Comparison of ENCODE assay signal across 3 worm cellular contexts in genomic region chrIII:5018116-5018689, ce11.
A peak's percentile ranks its signal among the peaks of the same experiment; 100 is the strongest.
TF ChIP-seq lines count a peak whose summit lies in the region.

TSS of gene wip-1 (plus strand) at chrIII:5018639.

TF ChIP-seq in whole organism, L1 larva, 84 proteins besides CTCF, POLR2A, EP300 and RAD21 (continued from another document and continues in another):
- TF ChIP-seq mef-2 (tag; optimal IDR thresholded peaks at IDR 0.05; lab: Kevin White, UChicago) (peak; percentile 92), unc-98 (GFP tag; IDR thresholded peaks at IDR 0.05; lab: Robert Waterston, UW) (peak; percentile 19; the same call in 1 of the 2 replicates), mep-1 (tag; optimal IDR thresholded peaks at IDR 0.05; lab: Kevin White, UChicago) (peak; percentile 99), ama-1 (optimal IDR thresholded peaks at IDR 0.05; lab: Kevin White, UChicago) (peak; percentile 73), tbx-2 (tag; optimal IDR thresholded peaks at IDR 0.05; lab: Kevin White, UChicago) (peak; percentile 99), ztf-4 (tag; optimal IDR thresholded peaks at IDR 0.05; lab: Kevin White, UChicago) (peak; percentile 98), zip-4 (GFP tag; optimal IDR thresholded peaks at IDR 0.05; lab: Kevin White, UChicago) (peak; percentile 88), nhr-12 (tag; optimal IDR thresholded peaks at IDR 0.05; lab: Kevin White, UChicago) (peak; percentile 11), skn-1 (tag; optimal IDR thresholded peaks at IDR 0.05; lab: Kevin White, UChicago) (peak; percentile 94), lin-39 (tag; optimal IDR thresholded peaks at IDR 0.05; lab: Kevin White, UChicago) (peak; percentile 86), lin-13 (GFP tag; optimal IDR thresholded peaks at IDR 0.05; lab: Kevin White, UChicago) (peak; percentile 98), nhr-20 (tag; optimal IDR thresholded peaks at IDR 0.05; lab: Kevin White, UChicago) (peak; percentile 99), ceh-63 (GFP tag; optimal IDR thresholded peaks at IDR 0.05; lab: Kevin White, UChicago) (no peak), Y116A8C.19 (tag; optimal IDR thresholded peaks at IDR 0.05; lab: Kevin White, UChicago; ENCODE audit: borderline replicate concordance) (no peak), isw-1 (GFP tag; IDR thresholded peaks at IDR 0.05; lab: Robert Waterston, UW) (peak; percentile 97), elt-3 (tag; optimal IDR thresholded peaks at IDR 0.05; lab: Kevin White, UChicago) (peak in 5 of 6 experiments; percentile 48 to 96 (median 90)), vab-15 (tag; optimal IDR thresholded peaks at IDR 0.05; lab: Kevin White, UChicago) (peak; percentile 76), nhr-47 (tag; optimal IDR thresholded peaks at IDR 0.05; lab: Kevin White, UChicago) (peak; percentile 99), aly-2 (tag; optimal IDR thresholded peaks at IDR 0.05; lab: Kevin White, UChicago) (peak; percentile 88), egl-13 (tag; optimal IDR thresholded peaks at IDR 0.05; lab: Kevin White, UChicago) (peak; percentile 95), lsy-2 (tag; optimal IDR thresholded peaks at IDR 0.05; lab: Kevin White, UChicago) (peak; percentile 97), efl-3 (GFP tag; optimal IDR thresholded peaks at IDR 0.05; lab: Kevin White, UChicago) (peak; percentile 84), nhr-28 (tag; optimal IDR thresholded peaks at IDR 0.05; lab: Kevin White, UChicago) (no peak), jun-1 (tag; optimal IDR thresholded peaks at IDR 0.05; lab: Kevin White, UChicago) (peak; percentile 97), nhr-77 (tag; optimal IDR thresholded peaks at IDR 0.05; lab: Kevin White, UChicago) (peak; percentile 97), sox-4 (tag; optimal IDR thresholded peaks at IDR 0.05; lab: Kevin White, UChicago) (peak; percentile 93), unc-30 (tag; optimal IDR thresholded peaks at IDR 0.05; lab: Kevin White, UChicago) (no peak), aha-1 (tag; optimal IDR thresholded peaks at IDR 0.05; lab: Kevin White, UChicago) (peak; percentile 96), C04F5.9 (tag; optimal IDR thresholded peaks at IDR 0.05; lab: Kevin White, UChicago) (peak; percentile 95), unc-62 (GFP tag; optimal IDR thresholded peaks at IDR 0.05; lab: Kevin White, UChicago) (peak; percentile 23), lin-35 (GFP tag; optimal IDR thresholded peaks at IDR 0.05; lab: Kevin White, UChicago) (peak; percentile 95 to 96), dsc-1 (tag; optimal IDR thresholded peaks at IDR 0.05; lab: Kevin White, UChicago) (peak; percentile 98), ztf-11 (tag; optimal IDR thresholded peaks at IDR 0.05; lab: Kevin White, UChicago) (peak in 1 of 2 experiments; percentile 95), fkh-4 (tag; optimal IDR thresholded peaks at IDR 0.05; lab: Kevin White, UChicago; ENCODE audit: borderline replicate concordance) (peak; percentile 62), nhr-85 (tag; lab: Kevin White, UChicago) (peak; percentile 99), lin-14 (GFP tag; optimal IDR thresholded peaks at IDR 0.05; lab: Kevin White, UChicago) (peak; percentile 99), ceh-82 (tag; optimal IDR thresholded peaks at IDR 0.05; lab: Kevin White, UChicago) (peak; percentile 96 to 99 (median 97)), nhr-19 (GFP tag; conservative IDR thresholded peaks at IDR 0.05; lab: Robert Waterston, UW) (peak; percentile 98), hlh-4 (tag; optimal IDR thresholded peaks at IDR 0.05; lab: Kevin White, UChicago) (no peak), sptf-1 (tag; optimal IDR thresholded peaks at IDR 0.05; lab: Kevin White, UChicago) (no peak), rnt-1 (tag; optimal IDR thresholded peaks at IDR 0.05; lab: Kevin White, UChicago) (peak; percentile 98), sup-37 (GFP tag; optimal IDR thresholded peaks at IDR 0.05; lab: Kevin White, UChicago) (peak; percentile 93), fkh-10 (GFP tag; optimal IDR thresholded peaks at IDR 0.05; lab: Kevin White, UChicago) (peak; percentile 95)

TF ChIP-seq in whole organism, L3 larva, 47 proteins besides CTCF, POLR2A, EP300 and RAD21 (continued from another document):
- no peak for TF ChIP-seq nhr-67 (tag; optimal IDR thresholded peaks at IDR 0.05; lab: Kevin White, UChicago)
- peak; percentile 100 for TF ChIP-seq pha-4 (tag; optimal IDR thresholded peaks at IDR 0.05; lab: Kevin White, UChicago)
- TF ChIP-seq eor-1 (tag; optimal IDR thresholded peaks at IDR 0.05; lab: Kevin White, UChicago), result no peak
- TF ChIP-seq sea-2 (GFP tag; optimal IDR thresholded peaks at IDR 0.05; lab: Kevin White, UChicago), result no peak
- peak; percentile 98 for TF ChIP-seq hmg-11 (tag; optimal IDR thresholded peaks at IDR 0.05; lab: Kevin White, UChicago)
- peak; percentile 95 for TF ChIP-seq lin-15B (tag; optimal IDR thresholded peaks at IDR 0.05; lab: Kevin White, UChicago)
- TF ChIP-seq nfya-1 (tag; optimal IDR thresholded peaks at IDR 0.05; lab: Kevin White, UChicago; ENCODE audit: insufficient read depth), result peak; percentile 97
- TF ChIP-seq fkh-10 (GFP tag; optimal IDR thresholded peaks at IDR 0.05; lab: Kevin White, UChicago), result peak; percentile 91
- no peak for TF ChIP-seq fkh-2 (tag; optimal IDR thresholded peaks at IDR 0.05; lab: Kevin White, UChicago)
- TF ChIP-seq ama-1 (optimal IDR thresholded peaks at IDR 0.05; lab: Kevin White, UChicago), result peak; percentile 77
- peak; percentile 99 for TF ChIP-seq nhr-23 (tag; optimal IDR thresholded peaks at IDR 0.05; lab: Kevin White, UChicago)
- TF ChIP-seq unc-62 (GFP tag; optimal IDR thresholded peaks at IDR 0.05; lab: Kevin White, UChicago), result peak; percentile 60
- TF ChIP-seq tbx-2 (tag; optimal IDR thresholded peaks at IDR 0.05; lab: Kevin White, UChicago), result peak; percentile 95
- TF ChIP-seq egl-5 (tag; optimal IDR thresholded peaks at IDR 0.05; lab: Kevin White, UChicago), result peak; percentile 92
- no peak for TF ChIP-seq mml-1 (tag; optimal IDR thresholded peaks at IDR 0.05; lab: Kevin White, UChicago)
- TF ChIP-seq ztf-4 (tag; optimal IDR thresholded peaks at IDR 0.05; lab: Kevin White, UChicago), result peak; percentile 83
- TF ChIP-seq elt-2 (tag; optimal IDR thresholded peaks at IDR 0.05; lab: Kevin White, UChicago), result peak; percentile 93
- no peak for TF ChIP-seq ceh-9 (tag; optimal IDR thresholded peaks at IDR 0.05; lab: Kevin White, UChicago)
- peak; percentile 98 for TF ChIP-seq lsy-12 (tag; optimal IDR thresholded peaks at IDR 0.05; lab: Kevin White, UChicago)
- peak; percentile 90 for TF ChIP-seq pqm-1 (tag; optimal IDR thresholded peaks at IDR 0.05; lab: Kevin White, UChicago)
- TF ChIP-seq ZK546.5 (tag; optimal IDR thresholded peaks at IDR 0.05; lab: Kevin White, UChicago), result peak; percentile 60
- peak; percentile 82 for TF ChIP-seq fos-1 (tag; optimal IDR thresholded peaks at IDR 0.05; lab: Kevin White, UChicago)
- TF ChIP-seq lin-39 (tag; optimal IDR thresholded peaks at IDR 0.05; lab: Kevin White, UChicago), result peak; percentile 97
- TF ChIP-seq elt-3 (tag; optimal IDR thresholded peaks at IDR 0.05; lab: Kevin White, UChicago), result peak; percentile 5 to 73 (median 6)
- TF ChIP-seq zag-1 (tag; optimal IDR thresholded peaks at IDR 0.05; lab: Kevin White, UChicago), result peak; percentile 29
- no peak for TF ChIP-seq ztf-11 (tag; optimal IDR thresholded peaks at IDR 0.05; lab: Kevin White, UChicago)
- TF ChIP-seq nhr-237 (tag; optimal IDR thresholded peaks at IDR 0.05; lab: Kevin White, UChicago), result no peak
- TF ChIP-seq jun-1 (tag; optimal IDR thresholded peaks at IDR 0.05; lab: Kevin White, UChicago), result peak; percentile 97

TF ChIP-seq in whole organism, young adult, 124 proteins besides CTCF, POLR2A, EP300 and RAD21 (continued from another document and continues in another):
- TF ChIP-seq F55B11.4 (tag; optimal IDR thresholded peaks at IDR 0.05; lab: Kevin White, UChicago; ENCODE audit: borderline replicate concordance, insufficient read depth), result no peak
- TF ChIP-seq tlf-1 (GFP tag; optimal IDR thresholded peaks at IDR 0.05; lab: Kevin White, UChicago), result peak; percentile 99
- TF ChIP-seq C17E4.6 (GFP tag; IDR thresholded peaks at IDR 0.05; lab: Robert Waterston, UW), result peak; percentile 96
- peak; percentile 87 for TF ChIP-seq sea-2 (GFP tag; IDR thresholded peaks at IDR 0.05; lab: Robert Waterston, UW)
- no peak for TF ChIP-seq ceh-58 (GFP tag; IDR thresholded peaks at IDR 0.05; lab: Robert Waterston, UW)
- peak; percentile 97 for TF ChIP-seq madf-6 (GFP tag; IDR thresholded peaks at IDR 0.05; lab: Robert Waterston, UW)
- TF ChIP-seq ztf-22 (GFP tag; optimal IDR thresholded peaks at IDR 0.05; lab: Kevin White, UChicago), result peak; percentile 91
- peak; percentile 90 for TF ChIP-seq hsf-1 (GFP tag; IDR thresholded peaks at IDR 0.05; lab: Robert Waterston, UW)
- TF ChIP-seq bed-2 (GFP tag; IDR thresholded peaks at IDR 0.05; lab: Robert Waterston, UW), result peak; percentile 56; the same call in 1 of the 2 replicates
- peak; percentile 89 for TF ChIP-seq chd-7 (tag; optimal IDR thresholded peaks at IDR 0.05; lab: Kevin White, UChicago)
- peak; percentile 47; the same call in 1 of the 2 replicates for TF ChIP-seq ztf-25 (GFP tag; IDR thresholded peaks at IDR 0.05; lab: Robert Waterston, UW)
- peak; percentile 92 for TF ChIP-seq nhr-90 (tag; optimal IDR thresholded peaks at IDR 0.05; lab: Kevin White, UChicago)
- peak; percentile 59 for TF ChIP-seq akir-1 (GFP tag; optimal IDR thresholded peaks at IDR 0.05; lab: Kevin White, UChicago)
- no peak for TF ChIP-seq nfya-2 (GFP tag; IDR thresholded peaks at IDR 0.05; lab: Robert Waterston, UW)
- TF ChIP-seq ceh-79 (tag; optimal IDR thresholded peaks at IDR 0.05; lab: Kevin White, UChicago), result peak; percentile 70
- TF ChIP-seq athp-1 (tag; optimal IDR thresholded peaks at IDR 0.05; lab: Kevin White, UChicago), result peak; percentile 98
- no peak for TF ChIP-seq sdz-38 (tag; optimal IDR thresholded peaks at IDR 0.05; lab: Kevin White, UChicago)
- 0 out of 2 replicates have a peak, but pooled peaks have one; percentile 81 for TF ChIP-seq bed-1 (GFP tag; IDR thresholded peaks at IDR 0.05; lab: Robert Waterston, UW)
- TF ChIP-seq F57A8.1 (GFP tag; optimal IDR thresholded peaks at IDR 0.05; lab: Kevin White, UChicago), result peak; percentile 80
- TF ChIP-seq Y95B8A.8 (GFP tag; IDR thresholded peaks at IDR 0.05; lab: Robert Waterston, UW), result peak; percentile 98
- TF ChIP-seq hrde-1 (tag; optimal IDR thresholded peaks at IDR 0.05; lab: Kevin White, UChicago; ENCODE audit: borderline replicate concordance), result peak; percentile 82
- TF ChIP-seq pbrm-1 (GFP tag; IDR thresholded peaks at IDR 0.05; lab: Robert Waterston, UW), result peak; percentile 99
- peak; percentile 83 for TF ChIP-seq Y79H2A.3 (GFP tag; conservative IDR thresholded peaks at IDR 0.05; lab: Robert Waterston, UW)
- TF ChIP-seq Y67H2A.10 (GFP tag; conservative IDR thresholded peaks at IDR 0.05; lab: Robert Waterston, UW), result peak; percentile 89
- peak; percentile 89 for TF ChIP-seq lin-26 (GFP tag; IDR thresholded peaks at IDR 0.05; lab: Robert Waterston, UW)
- TF ChIP-seq xnd-1 (tag; optimal IDR thresholded peaks at IDR 0.05; lab: Kevin White, UChicago), result peak; percentile 86
- TF ChIP-seq D2030.7 (GFP tag; IDR thresholded peaks at IDR 0.05; lab: Robert Waterston, UW), result peak; percentile 96
- no peak for TF ChIP-seq mes-4 (tag; optimal IDR thresholded peaks at IDR 0.05; lab: Kevin White, UChicago)
- TF ChIP-seq rpc-1 (optimal IDR thresholded peaks at IDR 0.05; lab: Kevin White, UChicago), result peak; percentile 3
- peak; percentile 6 for TF ChIP-seq rpc-1 (tag; optimal IDR thresholded peaks at IDR 0.05; lab: Kevin White, UChicago)
- no peak for TF ChIP-seq tbx-9 (tag; optimal IDR thresholded peaks at IDR 0.05; lab: Kevin White, UChicago; ENCODE audit: borderline replicate concordance)
- peak; percentile 85 to 94 for TF ChIP-seq let-607 (tag; optimal IDR thresholded peaks at IDR 0.05; lab: Kevin White, UChicago)
- TF ChIP-seq snpc-4 (GFP tag; optimal IDR thresholded peaks at IDR 0.05; lab: Kevin White, UChicago), result peak; percentile 80
- TF ChIP-seq snpc-4 (tag; optimal IDR thresholded peaks at IDR 0.05; lab: Kevin White, UChicago), result peak; percentile 86 to 93 (median 90)
- TF ChIP-seq attf-3 (GFP tag; conservative IDR thresholded peaks at IDR 0.05; lab: Robert Waterston, UW), result peak; percentile 82
- peak; percentile 92 for TF ChIP-seq atf-7 (tag; optimal IDR thresholded peaks at IDR 0.05; lab: Kevin White, UChicago)
- peak; percentile 94 for TF ChIP-seq somi-1 (GFP tag; optimal IDR thresholded peaks at IDR 0.05; lab: Kevin White, UChicago)
- TF ChIP-seq madf-10 (tag; optimal IDR thresholded peaks at IDR 0.05; lab: Kevin White, UChicago), result peak; percentile 93
- peak; percentile 73 for TF ChIP-seq ztf-3 (GFP tag; optimal IDR thresholded peaks at IDR 0.05; lab: Kevin White, UChicago)
- TF ChIP-seq nhr-179 (tag; optimal IDR thresholded peaks at IDR 0.05; lab: Kevin White, UChicago), result no peak
- peak; percentile 81; the same call in 1 of the 2 replicates for TF ChIP-seq cebp-2 (GFP tag; IDR thresholded peaks at IDR 0.05; lab: Robert Waterston, UW)
- TF ChIP-seq efl-1 (GFP tag; optimal IDR thresholded peaks at IDR 0.05; lab: Kevin White, UChicago), result peak; percentile 79
- TF ChIP-seq K11D2.4 (GFP tag; IDR thresholded peaks at IDR 0.05; lab: Robert Waterston, UW), result peak; percentile 94
- no peak for TF ChIP-seq nfya-1 (tag; optimal IDR thresholded peaks at IDR 0.05; lab: Kevin White, UChicago; ENCODE audit: borderline replicate concordance, insufficient read depth)
- TF ChIP-seq tbp1 (GFP tag; optimal IDR thresholded peaks at IDR 0.05; lab: Kevin White, UChicago), result peak; percentile 79
- peak; percentile 98 for TF ChIP-seq F23B12.7 (tag; optimal IDR thresholded peaks at IDR 0.05; lab: Kevin White, UChicago; ENCODE audit: insufficient read depth)
- TF ChIP-seq dox-1 (GFP tag; IDR thresholded peaks at IDR 0.05; lab: Robert Waterston, UW), result peak; percentile 99
- peak; percentile 86 for TF ChIP-seq egl-18 (GFP tag; IDR thresholded peaks at IDR 0.05; lab: Robert Waterston, UW)
- peak; percentile 72 for TF ChIP-seq nhr-27 (tag; optimal IDR thresholded peaks at IDR 0.05; lab: Kevin White, UChicago)
- peak; percentile 96 for TF ChIP-seq ZK185.1 (tag; optimal IDR thresholded peaks at IDR 0.05; lab: Kevin White, UChicago; ENCODE audit: poor library complexity, severe bottlenecking)
- TF ChIP-seq zfh-2 (GFP tag; conservative IDR thresholded peaks at IDR 0.05; lab: Robert Waterston, UW), result peak; percentile 97
- peak; percentile 96 for TF ChIP-seq snpc-1.3 (tag; optimal IDR thresholded peaks at IDR 0.05; lab: Kevin White, UChicago; ENCODE audit: insufficient read depth)
- peak; percentile 97 for TF ChIP-seq K12H6.12 (tag; optimal IDR thresholded peaks at IDR 0.05; lab: Kevin White, UChicago)
- TF ChIP-seq nhr-120 (GFP tag; IDR thresholded peaks at IDR 0.05; lab: Robert Waterston, UW), result no peak
- peak; percentile 93 for TF ChIP-seq lsl-1 (GFP tag; optimal IDR thresholded peaks at IDR 0.05; lab: Kevin White, UChicago)
- TF ChIP-seq lir-1 (GFP tag; conservative IDR thresholded peaks at IDR 0.05; lab: Robert Waterston, UW), result peak; percentile 95
- TF ChIP-seq attf-5 (GFP tag; optimal IDR thresholded peaks at IDR 0.05; lab: Kevin White, UChicago), result peak; percentile 100
- no peak for TF ChIP-seq hlh-26 (GFP tag; conservative IDR thresholded peaks at IDR 0.05; lab: Robert Waterston, UW)
- TF ChIP-seq ztf-26 (tag; optimal IDR thresholded peaks at IDR 0.05; lab: Kevin White, UChicago), result peak; percentile 97
- peak; percentile 98 for TF ChIP-seq rcor-1 (GFP tag; IDR thresholded peaks at IDR 0.05; lab: Robert Waterston, UW)
- TF ChIP-seq madf-8 (GFP tag; conservative IDR thresholded peaks at IDR 0.05; lab: Robert Waterston, UW), result peak; percentile 89
- TF ChIP-seq mxl-1 (tag; optimal IDR thresholded peaks at IDR 0.05; lab: Kevin White, UChicago), result peak; percentile 37
- TF ChIP-seq lin-40 (tag; optimal IDR thresholded peaks at IDR 0.05; lab: Kevin White, UChicago), result peak; percentile 98
- no peak for TF ChIP-seq T26A5.8 (tag; optimal IDR thresholded peaks at IDR 0.05; lab: Kevin White, UChicago)
- peak; percentile 92 for TF ChIP-seq ztf-28 (GFP tag; IDR thresholded peaks at IDR 0.05; lab: Robert Waterston, UW)
- TF ChIP-seq ceh-91 (GFP tag; IDR thresholded peaks at IDR 0.05; lab: Robert Waterston, UW), result peak; percentile 93
- TF ChIP-seq C06A6.2 (GFP tag; conservative IDR thresholded peaks at IDR 0.05; lab: Robert Waterston, UW), result peak; percentile 93
- peak; percentile 58 to 97 (median 82) for TF ChIP-seq lin-35 (GFP tag; optimal IDR thresholded peaks at IDR 0.05; lab: Kevin White, UChicago)
